Fruit fly (Drosophila melanogaster) whole organism, wandering third instar larva: Measurements from ENCODE around the gene CG6576.

Experiments
- Abd-B ChIP-seq: fragments of >200 bp; optimal IDR thresholded peaks from 2 replicates; lab custom pipeline; 2017; ENCODE audit warnings: missing biosample characterization, missing genetic modification characterization
- CG32264 ChIP-seq: fragments of 200-800 bp; sonication (Bioruptor generic); optimal IDR thresholded peaks from 2 replicates; lab custom pipeline; 2016; ENCODE audit warnings: missing biosample characterization, missing genetic modification characterization
- CG9705 ChIP-seq: fragments of 200-800 bp; sonication (Bioruptor generic); optimal IDR thresholded peaks from 2 replicates; lab custom pipeline; 2018; ENCODE audit warnings: missing biosample characterization, mild to moderate bottlenecking, missing genetic modification characterization
- CrebA ChIP-seq: fragments of 200-800 bp; sonication (Bioruptor generic); optimal IDR thresholded peaks from 2 replicates; lab custom pipeline; 2016; ENCODE audit warnings: missing biosample characterization, mild to moderate bottlenecking, missing genetic modification characterization, borderline replicate concordance
- Dfd ChIP-seq: fragments of >200 bp; optimal IDR thresholded peaks from 2 replicates; lab custom pipeline; 2017; ENCODE audit warnings: missing biosample characterization, missing genetic modification characterization
- Dif ChIP-seq: fragments of 200-275, 200-300 bp; sonication (Bioruptor generic); optimal IDR thresholded peaks from 2 replicates; lab custom pipeline; 2018; ENCODE audit warnings: missing biosample characterization, missing genetic modification characterization; ENCODE audit not compliant: partially characterized antibody
- GATAd ChIP-seq: sonication (Bioruptor generic); optimal IDR thresholded peaks from 2 replicates; lab custom pipeline; 2016; ENCODE audit warnings: missing biosample characterization, missing genetic modification characterization
- HLH106 ChIP-seq: fragments of 200-800 bp; optimal IDR thresholded peaks from 3 replicates; lab custom pipeline; 2019; ENCODE audit warnings: missing biosample characterization, mild to moderate bottlenecking, missing genetic modification characterization, moderate library complexity
- Hnf4 ChIP-seq: fragments of 200-800 bp; sonication (Bioruptor generic); optimal IDR thresholded peaks from 2 replicates; lab custom pipeline; 2016; ENCODE audit warnings: missing biosample characterization, mild to moderate bottlenecking, missing genetic modification characterization
- Hr78 ChIP-seq: fragments of >200 bp; optimal IDR thresholded peaks from 2 replicates; lab custom pipeline; 2017; ENCODE audit warnings: missing biosample characterization, missing genetic modification characterization
- Hr83 ChIP-seq: fragments of 200-300 bp; sonication (Bioruptor generic); optimal IDR thresholded peaks from 2 replicates; lab custom pipeline; 2016; ENCODE audit warnings: missing biosample characterization, mild to moderate bottlenecking, missing genetic modification characterization, moderate library complexity; ENCODE audit not compliant: poor library complexity, severe bottlenecking
- Jra ChIP-seq: sonication (Bioruptor generic); optimal IDR thresholded peaks from 2 replicates; lab custom pipeline; 2016; ENCODE audit warnings: missing biosample characterization, missing genetic modification characterization
- Mio ChIP-seq: sonication (Bioruptor generic); optimal IDR thresholded peaks from 2 replicates; lab custom pipeline; 2016; ENCODE audit warnings: missing biosample characterization, missing genetic modification characterization
- Myc ChIP-seq: fragments of >200 bp; optimal IDR thresholded peaks from 2 replicates; lab custom pipeline; 2017
- N ChIP-seq: fragments of >200 bp; optimal IDR thresholded peaks from 2 replicates; lab custom pipeline; 2018; ENCODE audit warnings: missing biosample characterization, missing external identifiers, missing genetic modification characterization
- OdsH ChIP-seq: fragments of 200-800 bp; sonication (Bioruptor generic); optimal IDR thresholded peaks from 2 replicates; lab custom pipeline; 2016; ENCODE audit warnings: missing biosample characterization, mild to moderate bottlenecking, missing genetic modification characterization
- Rel ChIP-seq, 2 experiments: fragments of 200-800 bp; sonication (Bioruptor generic) in 1 of 2; optimal IDR thresholded peaks; 2 replicates in 1 of 2; 3 replicates in 1 of 2; lab custom pipeline; 2016 to 2019; ENCODE audit warnings: mild to moderate bottlenecking in 2 of 2, missing biosample characterization in 2 of 2, missing genetic modification characterization in 2 of 2, moderate library complexity in 1 of 2
- Sp1 ChIP-seq: fragments of 200-800 bp; sonication (Bioruptor generic); optimal IDR thresholded peaks from 3 replicates; lab custom pipeline; 2019; ENCODE audit warnings: missing biosample characterization, mild to moderate bottlenecking, missing genetic modification characterization, moderate library complexity
- Vsx2 ChIP-seq: fragments of 200-300, 225-300 bp; sonication (Bioruptor generic); optimal IDR thresholded peaks from 2 replicates; lab custom pipeline; 2018; ENCODE audit warnings: missing biosample characterization, missing genetic modification characterization; ENCODE audit not compliant: partially characterized antibody
- br ChIP-seq: fragments of 200-800 bp; sonication (Bioruptor generic); optimal IDR thresholded peaks from 2 replicates; lab custom pipeline; 2016; ENCODE audit warnings: missing biosample characterization, missing genetic modification characterization
- brk ChIP-seq: fragments of 200-800 bp; sonication (Bioruptor generic); optimal IDR thresholded peaks from 2 replicates; lab custom pipeline; 2016; ENCODE audit warnings: missing biosample characterization, mild to moderate bottlenecking, missing genetic modification characterization
- dl ChIP-seq, 2 experiments: fragments of 175-275, 200-275 bp in 1 of 2; fragments of 200-275 bp in 1 of 2; sonication (Bioruptor generic); optimal IDR thresholded peaks; lab custom pipeline; 2018; ENCODE audit warnings: mild to moderate bottlenecking in 2 of 2, missing biosample characterization in 2 of 2, missing genetic modification characterization in 2 of 2, moderate library complexity in 2 of 2; ENCODE audit not compliant: partially characterized antibody in 2 of 2, insufficient read depth in 1 of 2
- dmrt93B ChIP-seq: fragments of 200-800 bp; sonication (Bioruptor generic); optimal IDR thresholded peaks from 2 replicates; lab custom pipeline; 2018; ENCODE audit warnings: missing biosample characterization, mild to moderate bottlenecking, missing genetic modification characterization
- dsf ChIP-seq: sonication (Bioruptor generic); optimal IDR thresholded peaks from 2 replicates; lab custom pipeline; 2016; ENCODE audit warnings: missing biosample characterization, missing genetic modification characterization, borderline replicate concordance
- ey ChIP-seq: fragments of 200-800 bp; sonication (Bioruptor generic); optimal IDR thresholded peaks from 2 replicates; lab custom pipeline; 2016; ENCODE audit warnings: missing biosample characterization, missing genetic modification characterization
- foxo ChIP-seq, 2 experiments: fragments of 200-800 bp; sonication (Bioruptor generic); optimal IDR thresholded peaks; 2 replicates in 1 of 2; 3 replicates in 1 of 2; lab custom pipeline; 2016 to 2017; ENCODE audit warnings: missing biosample characterization in 2 of 2, missing genetic modification characterization in 2 of 2
- fru ChIP-seq: fragments of 200-800 bp; sonication (Bioruptor generic); optimal IDR thresholded peaks from 3 replicates; lab custom pipeline; 2016; ENCODE audit warnings: missing biosample characterization, mild to moderate bottlenecking, missing genetic modification characterization
- h ChIP-seq: fragments of 200-800 bp; sonication (Bioruptor generic); optimal IDR thresholded peaks from 3 replicates; lab custom pipeline; 2016; ENCODE audit warnings: missing biosample characterization, mild to moderate bottlenecking, missing genetic modification characterization
- jim ChIP-seq: fragments of 175-275, 200-325 bp; sonication (Bioruptor generic); optimal IDR thresholded peaks from 2 replicates; lab custom pipeline; 2016; ENCODE audit warnings: missing biosample characterization, mild to moderate bottlenecking, missing genetic modification characterization
- lola ChIP-seq: fragments of >200 bp; optimal IDR thresholded peaks from 2 replicates; lab custom pipeline; 2017; ENCODE audit warnings: missing biosample characterization, missing genetic modification characterization
- pan ChIP-seq: fragments of >200 bp; optimal IDR thresholded peaks from 2 replicates; lab custom pipeline; 2017
- psq ChIP-seq: fragments of 200-800 bp; sonication (Bioruptor generic); optimal IDR thresholded peaks from 3 replicates; lab custom pipeline; 2017; ENCODE audit warnings: missing biosample characterization, mild to moderate bottlenecking, missing genetic modification characterization, moderate library complexity
- rgr ChIP-seq: fragments of 200-800 bp; sonication (Bioruptor generic); optimal IDR thresholded peaks from 3 replicates; lab custom pipeline; 2016; ENCODE audit warnings: missing biosample characterization, mild to moderate bottlenecking, missing genetic modification characterization
- sage ChIP-seq: fragments of 200-800 bp; sonication (Bioruptor generic); optimal IDR thresholded peaks from 2 replicates; lab custom pipeline; 2016; ENCODE audit warnings: missing biosample characterization, mild to moderate bottlenecking, missing genetic modification characterization
- sv ChIP-seq: fragments of 200-800 bp; sonication (Bioruptor generic); optimal IDR thresholded peaks from 3 replicates; lab custom pipeline; 2016; ENCODE audit warnings: missing biosample characterization, missing genetic modification characterization
- tai ChIP-seq: sonication (Bioruptor generic); optimal IDR thresholded peaks from 2 replicates; lab custom pipeline; 2016; ENCODE audit warnings: missing biosample characterization, missing genetic modification characterization
- usp ChIP-seq: fragments of >200 bp; optimal IDR thresholded peaks from 2 replicates; lab custom pipeline; 2017; ENCODE audit warnings: missing biosample characterization, missing genetic modification characterization
- woc ChIP-seq: sonication (Bioruptor generic); optimal IDR thresholded peaks from 2 replicates; lab custom pipeline; 2016; ENCODE audit warnings: missing biosample characterization, mild to moderate bottlenecking, missing genetic modification characterization

Gene CG6576

dm6 chr3L:8719990-8720559 is 35.7 kb upstream of the CG6576 start, which contains the start of gene SrpRbeta:
TSS of gene SrpRbeta (minus strand) at chr3L:8720225.
- TF ChIP-seq jim (GFP tag; lab: Kevin White, UChicago) (no peak), Jra (GFP tag; lab: Kevin White, UChicago) (peak; percentile 7), psq (GFP tag; lab: Kevin White, UChicago) (peak; percentile 44), Sp1 (GFP tag; lab: Kevin White, UChicago) (peak; percentile 27), h (GFP tag; lab: Kevin White, UChicago) (peak; percentile 59), ey (GFP tag; lab: Kevin White, UChicago) (peak; percentile 27), Myc (lab: Kevin White, UChicago) (no peak), N (GFP tag; lab: Kevin White, UChicago) (no peak), CG9705 (GFP tag; lab: Kevin White, UChicago) (peak; percentile 6), CG32264 (no peak), usp (GFP tag; lab: Kevin White, UChicago) (no peak), Mio (GFP tag; lab: Kevin White, UChicago) (no peak), Hnf4 (peak; percentile 79), foxo (GFP tag; optimal IDR thresholded peaks at IDR 0.05; lab: Kevin White, UChicago) (peak in 1 of 2 experiments; percentile 45), HLH106 (tag; lab: Kevin White, UChicago) (peak; percentile 19), Dfd (GFP tag; lab: Kevin White, UChicago) (no peak), Rel (GFP tag; optimal IDR thresholded peaks at IDR 0.05; lab: Kevin White, UChicago) (no peak), Rel (tag; optimal IDR thresholded peaks at IDR 0.05; lab: Kevin White, UChicago) (peak; percentile 24), sv (GFP tag; lab: Kevin White, UChicago) (no peak), fru (GFP tag; lab: Kevin White, UChicago) (peak; percentile 14), Hr83 (GFP tag; lab: Kevin White, UChicago) (peak; percentile 41), CrebA (no peak), tai (no peak), br (GFP tag; lab: Kevin White, UChicago) (peak; percentile 60), rgr (GFP tag; lab: Kevin White, UChicago) (peak; percentile 73), OdsH (peak; percentile 40)

dm6 chr3L:8721145-8721544 is 34.6 kb upstream of the CG6576 start, which contains the start of the genes CG32022 and CG6511:
TSS of gene CG32022 (minus strand) at chr3L:8721272.
TSS of gene CG6511 (plus strand) at chr3L:8721324.
- peak; percentile 98 for TF ChIP-seq rgr (GFP tag; lab: Kevin White, UChicago)
- TF ChIP-seq Dfd (GFP tag; lab: Kevin White, UChicago): no peak
- peak; percentile 98 for TF ChIP-seq CG9705 (GFP tag; lab: Kevin White, UChicago)
- peak; percentile 97 for TF ChIP-seq Hnf4
- TF ChIP-seq Myc (lab: Kevin White, UChicago): peak; percentile 59
- TF ChIP-seq fru (GFP tag; lab: Kevin White, UChicago): peak; percentile 98
- no peak for TF ChIP-seq tai
- peak; percentile 83 for TF ChIP-seq CrebA
- TF ChIP-seq Dif: no peak
- peak; percentile 98 for TF ChIP-seq h (GFP tag; lab: Kevin White, UChicago)
- peak; percentile 85 for TF ChIP-seq Mio (GFP tag; lab: Kevin White, UChicago)
- TF ChIP-seq foxo (GFP tag; optimal IDR thresholded peaks at IDR 0.05; lab: Kevin White, UChicago): peak; percentile 79 to 99
- no peak for TF ChIP-seq N (GFP tag; lab: Kevin White, UChicago)
- peak; percentile 95 for TF ChIP-seq psq (GFP tag; lab: Kevin White, UChicago)
- peak; percentile 97 for TF ChIP-seq Jra (GFP tag; lab: Kevin White, UChicago)
- peak; percentile 97 for TF ChIP-seq OdsH
- TF ChIP-seq usp (GFP tag; lab: Kevin White, UChicago): no peak
- TF ChIP-seq Hr78 (GFP tag; lab: Kevin White, UChicago): no peak
- peak; percentile 99 for TF ChIP-seq dmrt93B
- TF ChIP-seq Hr83 (GFP tag; lab: Kevin White, UChicago): no peak
- peak; percentile 98 for TF ChIP-seq ey (GFP tag; lab: Kevin White, UChicago)
- peak; percentile 97 for TF ChIP-seq sv (GFP tag; lab: Kevin White, UChicago)
- TF ChIP-seq pan (lab: Kevin White, UChicago): no peak
- TF ChIP-seq HLH106 (tag; lab: Kevin White, UChicago): peak; percentile 99
- TF ChIP-seq CG32264: peak; percentile 92
- peak; percentile 89 for TF ChIP-seq sage
- no peak for TF ChIP-seq brk (GFP tag; lab: Kevin White, UChicago)
- TF ChIP-seq dsf: peak; percentile 92
- no peak for TF ChIP-seq lola (GFP tag; lab: Kevin White, UChicago)
- no peak for TF ChIP-seq jim (GFP tag; lab: Kevin White, UChicago)
- peak; percentile 98 for TF ChIP-seq br (GFP tag; lab: Kevin White, UChicago)
- TF ChIP-seq GATAd (GFP tag; lab: Kevin White, UChicago): peak; percentile 90
- peak; percentile 95 for TF ChIP-seq woc (GFP tag; lab: Kevin White, UChicago)
- no peak for TF ChIP-seq dl (GFP tag; optimal IDR thresholded peaks at IDR 0.05; lab: Kevin White, UChicago; ENCODE audit: insufficient read depth in 1 of 2, partially characterized antibody in 2 of 2)
- TF ChIP-seq Abd-B: no peak
- peak; percentile 59 for TF ChIP-seq Rel (GFP tag; optimal IDR thresholded peaks at IDR 0.05; lab: Kevin White, UChicago)
- TF ChIP-seq Rel (tag; optimal IDR thresholded peaks at IDR 0.05; lab: Kevin White, UChicago): peak; percentile 87
- peak; percentile 98 for TF ChIP-seq Sp1 (GFP tag; lab: Kevin White, UChicago)
- TF ChIP-seq Vsx2 (GFP tag; lab: Kevin White, UChicago): no peak
